Worm (Caenorhabditis elegans): ENCODE data around the gene ZK1290.10.

ce11 chrII:7560844-7561243, 7.1 kb upstream of the ZK1290.10 start:
- TF ChIP-seq ama-1 (optimal IDR thresholded peaks at IDR 0.05) (no peak), scrt-1 (GFP tag; IDR thresholded peaks at IDR 0.05) (no peak), sea-1 (GFP tag; conservative IDR thresholded peaks at IDR 0.05) (no peak), ets-7 (tag; optimal IDR thresholded peaks at IDR 0.05) (no peak), hmg-4 (GFP tag; optimal IDR thresholded peaks at IDR 0.05) (no peak), hmbx-1 (tag; optimal IDR thresholded peaks at IDR 0.05) (no peak), F13C5.2 (tag; optimal IDR thresholded peaks at IDR 0.05) (no peak), tbx-37 (GFP tag; conservative IDR thresholded peaks at IDR 0.05) (no peak), pes-1 (GFP tag; IDR thresholded peaks at IDR 0.05) (no peak)
